Worm (Caenorhabditis elegans): Measurements from ENCODE around the gene ZK1236.9.

ZK1236.9 gene

DNA sequence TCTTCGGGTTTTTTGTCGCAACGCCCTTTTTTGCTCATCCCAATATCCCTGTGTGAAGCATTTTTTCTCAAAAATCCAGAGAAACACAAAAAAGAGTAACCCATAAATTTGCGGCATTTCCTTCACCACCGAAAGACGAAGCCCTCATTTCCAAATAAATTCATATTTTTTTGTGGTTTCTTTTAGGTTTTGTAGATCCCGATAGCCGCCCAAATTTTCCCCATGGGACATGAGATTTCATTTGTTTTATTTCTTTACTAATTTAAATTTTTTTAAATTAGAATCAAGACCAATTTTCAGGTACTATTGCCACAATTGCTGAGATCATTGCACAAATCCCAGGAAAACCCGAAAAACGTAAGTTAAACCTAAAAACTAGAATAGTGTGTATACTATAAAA lies 31.8 kb upstream of the ZK1236.9 start, which contains the start of gene mig-39:
Gene mig-39 (plus strand): TSS at position 301 of the 400 bp plus-strand sequence.
- TF ChIP-seq zim-3 (tag; optimal IDR thresholded peaks at IDR 0.05) (no peak), chd-7 (tag; optimal IDR thresholded peaks at IDR 0.05) (no peak), hmg-20 (GFP tag; IDR thresholded peaks at IDR 0.05) (no peak), F57A8.1 (GFP tag; optimal IDR thresholded peaks at IDR 0.05) (no peak), ceh-79 (tag; optimal IDR thresholded peaks at IDR 0.05) (no peak), mel-28 (tag; optimal IDR thresholded peaks at IDR 0.05; ENCODE audit: borderline replicate concordance) (no peak), attf-6 (GFP tag; IDR thresholded peaks at IDR 0.05) (no peak), let-607 (tag; optimal IDR thresholded peaks at IDR 0.05) (no peak), attf-3 (GFP tag; conservative IDR thresholded peaks at IDR 0.05) (no peak), rpc-1 (optimal IDR thresholded peaks at IDR 0.05) (no peak), rpc-1 (tag; optimal IDR thresholded peaks at IDR 0.05) (no peak), Y53F4B.3 (GFP tag; IDR thresholded peaks at IDR 0.05) (no peak)

DNA sequence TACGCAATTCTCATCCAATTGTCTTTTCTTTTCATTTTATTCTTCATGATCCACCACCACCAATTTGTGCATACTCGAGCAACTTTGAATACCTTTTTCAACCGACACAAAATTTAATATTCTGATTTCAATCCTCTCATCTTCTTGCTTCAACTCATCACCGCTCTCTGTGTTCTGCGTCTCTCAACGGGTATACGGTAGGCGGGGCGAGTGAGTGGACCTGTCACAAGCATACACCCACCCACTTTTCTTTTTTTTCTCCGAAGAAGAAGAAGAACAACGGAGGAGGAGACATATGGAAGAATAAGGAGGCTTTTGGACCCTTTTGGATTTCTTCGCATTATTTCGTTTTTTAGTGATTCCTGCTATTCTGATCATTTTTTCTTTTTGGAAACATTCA lies 26.4 kb upstream of the ZK1236.9 start:
- no peak for TF ChIP-seq F55B11.4 (tag; optimal IDR thresholded peaks at IDR 0.05; ENCODE audit: borderline replicate concordance, insufficient read depth)
- TF ChIP-seq snpc-1.3 (tag; optimal IDR thresholded peaks at IDR 0.05; ENCODE audit: insufficient read depth): no peak
- no peak for TF ChIP-seq T26A5.8 (tag; optimal IDR thresholded peaks at IDR 0.05)
- no peak for TF ChIP-seq egrh-3 (GFP tag; IDR thresholded peaks at IDR 0.05)

DNA sequence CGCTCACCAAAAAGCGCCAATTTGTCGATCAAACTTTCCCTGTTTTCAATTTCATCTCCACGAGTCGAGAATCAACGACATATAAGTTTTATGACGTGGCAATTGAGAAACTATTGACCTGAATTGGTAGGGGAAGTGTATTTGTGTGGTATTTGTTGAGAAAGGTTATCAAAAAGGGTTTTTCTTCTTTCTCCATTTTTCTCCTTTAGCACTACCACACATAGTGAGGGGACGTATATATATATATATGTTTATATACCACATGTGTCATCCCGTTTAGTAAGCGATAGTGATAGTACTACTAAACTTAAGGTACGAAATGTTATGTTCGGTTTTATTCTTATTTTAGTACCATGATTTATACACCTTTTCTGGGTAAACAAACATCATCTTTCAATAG lies 22.6 kb upstream of the ZK1236.9 start:
- TF ChIP-seq lir-1 (GFP tag; conservative IDR thresholded peaks at IDR 0.05) (no peak), egl-18 (GFP tag; IDR thresholded peaks at IDR 0.05) (no peak), hmg-1.2 (GFP tag; IDR thresholded peaks at IDR 0.05) (no peak), F23B12.7 (tag; optimal IDR thresholded peaks at IDR 0.05; ENCODE audit: insufficient read depth) (no peak), fkh-3 (tag; optimal IDR thresholded peaks at IDR 0.05) (no peak), ztf-18 (tag; optimal IDR thresholded peaks at IDR 0.05) (no peak), ama-1 (optimal IDR thresholded peaks at IDR 0.05) (no peak), ama-1 (GFP tag; optimal IDR thresholded peaks at IDR 0.05) (no peak), snpc-1.3 (tag; optimal IDR thresholded peaks at IDR 0.05; ENCODE audit: insufficient read depth) (no peak)

DNA sequence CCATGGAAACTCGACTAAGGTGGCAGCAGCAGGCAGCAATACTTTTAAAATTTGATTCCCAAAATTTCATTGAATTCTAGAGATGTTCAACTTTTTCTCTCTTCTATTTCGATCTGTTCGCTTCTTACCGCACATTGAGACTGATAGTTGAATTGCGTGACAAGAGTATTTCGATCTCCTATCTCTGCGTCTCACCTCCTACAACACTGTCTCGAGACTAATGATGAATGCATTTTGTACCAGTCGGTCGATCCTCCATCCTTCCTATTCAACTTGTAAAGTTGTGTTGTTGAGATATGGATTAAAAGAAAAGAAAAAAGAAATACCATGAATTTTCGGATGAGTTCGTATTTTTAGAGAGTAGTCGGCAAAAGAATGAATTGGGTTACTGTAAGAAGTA lies 16.2 kb upstream of the ZK1236.9 start:
- TF ChIP-seq hmg-1.2 (GFP tag; IDR thresholded peaks at IDR 0.05) (peak; percentile 54; the same call in 1 of the 2 replicates), Y53F4B.3 (GFP tag; IDR thresholded peaks at IDR 0.05) (no peak)

DNA sequence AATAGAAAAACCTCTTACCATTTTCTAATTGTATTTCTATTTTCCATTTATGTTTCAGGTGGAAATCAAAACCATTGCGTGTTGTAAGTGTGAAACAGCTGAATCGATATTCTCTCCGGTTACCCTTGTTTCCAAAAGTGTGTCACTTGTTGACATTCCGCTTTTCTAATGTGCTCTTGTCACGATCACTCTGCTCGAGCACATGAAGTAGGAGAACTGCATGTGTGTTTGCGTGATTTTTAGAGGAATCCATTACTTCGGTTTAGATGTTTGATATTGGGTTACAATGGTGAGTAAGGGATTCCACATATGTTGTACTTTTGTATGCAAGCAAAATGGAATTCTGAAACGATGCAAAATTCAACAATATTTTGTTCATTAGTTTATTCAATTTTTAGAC lies 15.5 kb upstream of the ZK1236.9 start:
- peak; percentile 28; the same call in 1 of the 2 replicates for TF ChIP-seq attf-6 (GFP tag; IDR thresholded peaks at IDR 0.05)
- TF ChIP-seq F23B12.7 (tag; optimal IDR thresholded peaks at IDR 0.05; ENCODE audit: insufficient read depth): no peak
- peak; percentile 39 for TF ChIP-seq repo-1 (tag; optimal IDR thresholded peaks at IDR 0.05)
- peak; percentile 39 for TF ChIP-seq hrde-1 (tag; optimal IDR thresholded peaks at IDR 0.05; ENCODE audit: borderline replicate concordance)
- TF ChIP-seq madf-6 (GFP tag; IDR thresholded peaks at IDR 0.05): peak; percentile 21; the same call in 1 of the 2 replicates
- TF ChIP-seq hsf-1 (GFP tag; IDR thresholded peaks at IDR 0.05): peak; percentile 52; the same call in 1 of the 2 replicates
- no peak; the same call in 1 of the 2 replicates for TF ChIP-seq Y79H2A.3 (GFP tag; conservative IDR thresholded peaks at IDR 0.05)
- no peak for TF ChIP-seq die-1 (tag; optimal IDR thresholded peaks at IDR 0.05)
